Fruit fly (Drosophila melanogaster) whole organism, prepupa: ENCODE results near the gene Npc2b.

Experiments
- CG16779 ChIP-seq: fragments of 200-800 bp; sonication (Bioruptor generic); optimal IDR thresholded peaks from 3 replicates; lab custom pipeline; 2017; ENCODE audit warnings: missing biosample characterization, mild to moderate bottlenecking, missing genetic modification characterization
- CG32006 ChIP-seq: fragments of 200-800 bp; sonication (Bioruptor generic); optimal IDR thresholded peaks from 3 replicates; lab custom pipeline; 2017; ENCODE audit warnings: missing biosample characterization, mild to moderate bottlenecking, missing genetic modification characterization
- CG34406 ChIP-seq: fragments of 200-800 bp; sonication (Bioruptor generic); optimal IDR thresholded peaks from 3 replicates; lab custom pipeline; 2016; ENCODE audit warnings: missing biosample characterization, missing genetic modification characterization
- CG6276 ChIP-seq: fragments of 200-800 bp; sonication (Bioruptor generic); optimal IDR thresholded peaks from 2 replicates; lab custom pipeline; 2017; ENCODE audit warnings: missing biosample characterization, mild to moderate bottlenecking, missing genetic modification characterization
- CG6808 ChIP-seq: fragments of 200-800 bp; sonication (Bioruptor generic); optimal IDR thresholded peaks from 3 replicates; lab custom pipeline; 2017; ENCODE audit warnings: missing biosample characterization, missing genetic modification characterization, mild to moderate bottlenecking, moderate library complexity, missing genetic modification reagents
- CG9139 ChIP-seq: fragments of 200-800 bp; sonication (Bioruptor generic); optimal IDR thresholded peaks from 3 replicates; lab custom pipeline; 2017; ENCODE audit warnings: missing biosample characterization, mild to moderate bottlenecking, missing genetic modification characterization
- Ets21C ChIP-seq: fragments of 200-800 bp; sonication (Bioruptor generic); optimal IDR thresholded peaks from 3 replicates; lab custom pipeline; 2016; ENCODE audit warnings: missing biosample characterization, missing genetic modification characterization
- Gug ChIP-seq: fragments of 200-800 bp; sonication (Bioruptor generic); IDR thresholded peaks from 2 replicates; pipeline ENCODE4 v1.3.6; 2022; ENCODE audit warnings: missing biosample characterization, missing genetic modification characterization
- Hr38 ChIP-seq: sonication (Bioruptor generic); optimal IDR thresholded peaks from 2 replicates; lab custom pipeline; 2016; ENCODE audit warnings: missing biosample characterization, missing genetic modification characterization
- Hr39 ChIP-seq: fragments of 200-800 bp; sonication (Bioruptor generic); optimal IDR thresholded peaks from 2 replicates; lab custom pipeline; 2016; ENCODE audit warnings: missing biosample characterization, missing genetic modification characterization
- Met ChIP-seq: fragments of 200-800 bp; sonication (Bioruptor generic); optimal IDR thresholded peaks from 3 replicates; lab custom pipeline; 2016; ENCODE audit warnings: missing biosample characterization, missing genetic modification characterization
- Sox102F ChIP-seq: fragments of 200-800 bp; sonication (Bioruptor generic); optimal IDR thresholded peaks from 2 replicates; lab custom pipeline; 2016; ENCODE audit warnings: missing biosample characterization, mild to moderate bottlenecking, missing genetic modification characterization
- Sox14 ChIP-seq: fragments of 200-800 bp; sonication (Bioruptor generic); optimal IDR thresholded peaks from 3 replicates; lab custom pipeline; 2016; ENCODE audit warnings: missing biosample characterization, missing genetic modification characterization
- dsx ChIP-seq: fragments of 200-800 bp; optimal IDR thresholded peaks from 3 replicates; lab custom pipeline; 2019; ENCODE audit warnings: missing biosample characterization, mild to moderate bottlenecking, missing genetic modification characterization, moderate library complexity; ENCODE audit not compliant: poor library complexity, severe bottlenecking

dm6 chr3R:14122347-14122812 is 33.1 kb downstream of the Npc2b start, which contains the start of the genes Abi and twf:
- TF ChIP-seq Met (GFP tag; lab: Kevin White, UChicago) (no peak), Ets21C (GFP tag; lab: Kevin White, UChicago) (peak; percentile 39), Gug (no peak), CG16779 (tag; lab: Kevin White, UChicago) (no peak), Hr38 (GFP tag; lab: Kevin White, UChicago) (no peak), Sox102F (GFP tag; lab: Kevin White, UChicago) (peak; percentile 60), CG34406 (GFP tag; lab: Kevin White, UChicago) (peak; percentile 48), CG6276 (GFP tag; lab: Kevin White, UChicago) (no peak), Hr39 (peak; percentile 55), CG6808 (GFP tag; lab: Kevin White, UChicago) (no peak), dsx (GFP tag; lab: Kevin White, UChicago) (no peak), Sox14 (peak; percentile 74), CG32006 (GFP tag; lab: Kevin White, UChicago) (no peak), CG9139 (GFP tag; lab: Kevin White, UChicago) (no peak)
